Worm (Caenorhabditis elegans) whole organism, L4 larva: ENCODE results near the gene str-141.
A peak's percentile ranks its signal among the peaks of the same experiment; 100 is the strongest.

Experiments used
- F44E2.7 ChIP-seq: fragments of 200-800 bp; sonication (Bioruptor generic); IDR thresholded peaks from 2 replicates; pipeline ENCODE4 v2.1.2; 2022; ENCODE audit warnings: missing genetic modification characterization, missing compliant biosample characterization
- Y48G9A.11 ChIP-seq: fragments of 200-800 bp; sonication (Bioruptor generic); IDR thresholded peaks from 2 replicates; pipeline ENCODE4 v1.3.6; 2022; ENCODE audit warnings: missing genetic modification reagents, missing genetic modification characterization, missing compliant biosample characterization
- ZK337.2 ChIP-seq: fragments of 200-800 bp; sonication (Bioruptor generic); IDR thresholded peaks from 2 replicates; pipeline ENCODE4 v1.3.6; 2022; ENCODE audit warnings: missing genetic modification reagents, missing genetic modification characterization, missing compliant biosample characterization
- aly-2 ChIP-seq: sonication (generic microtip); optimal IDR thresholded peaks from 2 replicates; lab custom pipeline; 2018; ENCODE audit warnings: missing biosample characterization, missing genetic modification characterization
- ama-1 ChIP-seq: fragments of 150-350 bp; optimal IDR thresholded peaks from 2 replicates; lab custom pipeline; 2014; ENCODE audit warnings: inconsistent platforms, mixed read lengths
- arid-1 ChIP-seq: fragments of 200-800 bp; sonication (Bioruptor generic); conservative IDR thresholded peaks from 2 replicates; pipeline ENCODE4 v1.3.6; 2022; ENCODE audit warnings: missing genetic modification reagents, missing genetic modification characterization, missing compliant biosample characterization
- ceh-32 ChIP-seq: sonication (generic microtip); optimal IDR thresholded peaks from 2 replicates; lab custom pipeline; 2016; ENCODE audit warnings: mild to moderate bottlenecking, missing genetic modification characterization, missing compliant biosample characterization; ENCODE audit not compliant: poor library complexity
- ces-1 ChIP-seq: fragments of 150-350 bp; sonication (generic microtip); optimal IDR thresholded peaks from 4 replicates; lab custom pipeline; 2014; ENCODE audit warnings: missing biosample characterization, missing genetic modification reagents, missing genetic modification characterization
- daf-16 ChIP-seq, 3 experiments: sonication (generic microtip); optimal IDR thresholded peaks; 2 replicates each; lab custom pipeline; 2016 to 2017; ENCODE audit warnings: missing genetic modification characterization in 3 of 3, missing genetic modification reagents in 3 of 3, mild to moderate bottlenecking in 2 of 3, missing compliant biosample characterization in 2 of 3, missing biosample characterization in 1 of 3, moderate library complexity in 1 of 3
- daf-19 ChIP-seq: fragments of 200-800 bp; sonication (Bioruptor generic); conservative IDR thresholded peaks from 2 replicates; pipeline ENCODE4 v1.3.6; 2022; ENCODE audit warnings: missing genetic modification characterization, missing compliant biosample characterization
- daf-8 ChIP-seq: fragments of 200-800 bp; sonication (Bioruptor generic); IDR thresholded peaks from 2 replicates; pipeline ENCODE4 v1.3.6; 2022; ENCODE audit warnings: missing genetic modification characterization, missing compliant biosample characterization
- dmd-6 ChIP-seq: fragments of 200-800 bp; sonication (Bioruptor generic); IDR thresholded peaks from 2 replicates; pipeline ENCODE4 v1.3.6; 2022; ENCODE audit warnings: missing genetic modification reagents, missing genetic modification characterization, missing compliant biosample characterization
- dmd-8 ChIP-seq: fragments of 200-800 bp; sonication (Bioruptor generic); IDR thresholded peaks from 2 replicates; pipeline ENCODE4 v1.3.6; 2022; ENCODE audit warnings: missing genetic modification characterization, missing compliant biosample characterization
- dpl-1 ChIP-seq: fragments of 150-350 bp; optimal IDR thresholded peaks from 2 replicates; lab custom pipeline; 2014; ENCODE audit warnings: missing biosample characterization, missing genetic modification reagents, missing genetic modification characterization
- egl-27 ChIP-seq: sonication (generic microtip); optimal IDR thresholded peaks from 3 replicates; lab custom pipeline; 2017; ENCODE audit warnings: missing biosample characterization, missing genetic modification reagents, missing genetic modification characterization
- egl-43 ChIP-seq: fragments of 200-800 bp; sonication (Bioruptor generic); IDR thresholded peaks from 2 replicates; pipeline ENCODE4 v1.3.6; 2022; ENCODE audit warnings: missing genetic modification reagents, missing genetic modification characterization, missing compliant biosample characterization
- fkh-10 ChIP-seq: fragments of 150-350 bp; optimal IDR thresholded peaks from 2 replicates; lab custom pipeline; 2014; ENCODE audit warnings: missing biosample characterization, missing genetic modification reagents, missing genetic modification characterization
- fos-1 ChIP-seq: fragments of 150-350 bp; optimal IDR thresholded peaks from 2 replicates; lab custom pipeline; 2014; ENCODE audit warnings: missing biosample characterization, missing genetic modification characterization
- hif-1 ChIP-seq, 2 experiments: sonication (generic microtip); optimal IDR thresholded peaks; 2 replicates each; lab custom pipeline; 2016 to 2017; ENCODE audit warnings: missing compliant biosample characterization in 2 of 2, missing genetic modification characterization in 2 of 2, missing genetic modification reagents in 2 of 2, missing genotype in 2 of 2, mild to moderate bottlenecking in 1 of 2
- hlh-11 ChIP-seq: fragments of 200-800 bp; sonication (Bioruptor generic); optimal IDR thresholded peaks from 2 replicates; lab custom pipeline; 2018; ENCODE audit warnings: mild to moderate bottlenecking, missing genetic modification characterization, missing compliant biosample characterization
- hlh-30 ChIP-seq: sonication (generic microtip); optimal IDR thresholded peaks from 2 replicates; lab custom pipeline; 2017; ENCODE audit warnings: antibody characterized with exemption, mild to moderate bottlenecking, missing genetic modification characterization, missing compliant biosample characterization; ENCODE audit not compliant: insufficient read depth
- hmg-1.1 ChIP-seq: fragments of 200-800 bp; sonication (Bioruptor generic); IDR thresholded peaks from 2 replicates; pipeline ENCODE4 v1.3.6; 2022; ENCODE audit warnings: missing genetic modification reagents, missing genetic modification characterization, missing compliant biosample characterization
- jun-1 ChIP-seq: fragments of 150-350 bp; optimal IDR thresholded peaks from 2 replicates; lab custom pipeline; 2014; ENCODE audit warnings: missing biosample characterization, missing genetic modification reagents, missing genetic modification characterization
- lin-1 ChIP-seq: fragments of 200-800 bp; sonication (Bioruptor generic); IDR thresholded peaks from 2 replicates; pipeline ENCODE4 v1.3.6; 2022; ENCODE audit warnings: missing genetic modification reagents, missing genetic modification characterization, missing compliant biosample characterization
- lin-15B ChIP-seq: fragments of 150-350 bp; sonication (generic microtip); optimal IDR thresholded peaks from 3 replicates; lab custom pipeline; 2014; ENCODE audit warnings: missing biosample characterization, missing genetic modification characterization
- lir-3 ChIP-seq: sonication (generic microtip); optimal IDR thresholded peaks from 2 replicates; lab custom pipeline; 2016; ENCODE audit warnings: mild to moderate bottlenecking, missing genetic modification characterization, missing compliant biosample characterization
- lsy-2 ChIP-seq, 2 experiments: fragments of 150-350 bp in 1 of 2; sonication (generic microtip) in 1 of 2; optimal IDR thresholded peaks; 2 replicates each; lab custom pipeline; 2014 to 2017; ENCODE audit warnings: missing biosample characterization in 2 of 2, missing genetic modification characterization in 2 of 2
- mdt-29 ChIP-seq: fragments of 200-800 bp; sonication (Bioruptor generic); IDR thresholded peaks from 2 replicates; pipeline ENCODE4 v1.3.6; 2022; ENCODE audit warnings: missing genetic modification reagents, missing genetic modification characterization, missing compliant biosample characterization
- mes-2 ChIP-seq: sonication (generic microtip); optimal IDR thresholded peaks from 2 replicates; lab custom pipeline; 2016; ENCODE audit warnings: missing genotype, mild to moderate bottlenecking, missing genetic modification characterization, missing compliant biosample characterization; ENCODE audit not compliant: poor library complexity, severe bottlenecking
- mxl-3 ChIP-seq: fragments of 200-800 bp; sonication (Bioruptor generic); optimal IDR thresholded peaks from 2 replicates; lab custom pipeline; 2018; ENCODE audit warnings: mild to moderate bottlenecking, missing genetic modification characterization, missing compliant biosample characterization
- nhr-102 ChIP-seq: sonication (generic microtip); optimal IDR thresholded peaks from 2 replicates; lab custom pipeline; 2016; ENCODE audit warnings: mild to moderate bottlenecking, missing genetic modification characterization, moderate library complexity, missing compliant biosample characterization
- nhr-11 ChIP-seq: fragments of 150-350 bp; optimal IDR thresholded peaks from 2 replicates; lab custom pipeline; 2014; ENCODE audit warnings: missing biosample characterization, missing genetic modification characterization
- nhr-111 ChIP-seq: fragments of 200-800 bp; sonication (Bioruptor generic); optimal IDR thresholded peaks from 2 replicates; lab custom pipeline; 2018; ENCODE audit warnings: mild to moderate bottlenecking, missing genetic modification characterization, missing compliant biosample characterization
- nhr-237 ChIP-seq: sonication (generic microtip); optimal IDR thresholded peaks from 2 replicates; lab custom pipeline; 2017; ENCODE audit warnings: missing biosample characterization, missing genetic modification characterization
- nhr-25 ChIP-seq: sonication (generic microtip); optimal IDR thresholded peaks from 2 replicates; lab custom pipeline; 2017; ENCODE audit warnings: missing genetic modification characterization, mild to moderate bottlenecking, missing compliant biosample characterization, antibody characterized with exemption, moderate library complexity, borderline replicate concordance; ENCODE audit not compliant: insufficient read depth
- nhr-28 ChIP-seq: fragments of 150-350 bp; optimal IDR thresholded peaks from 2 replicates; lab custom pipeline; 2014; ENCODE audit warnings: missing biosample characterization, missing genetic modification characterization
- nhr-42 ChIP-seq: fragments of 200-800 bp; sonication (Bioruptor generic); IDR thresholded peaks from 2 replicates; pipeline ENCODE4 v1.3.6; 2022; ENCODE audit warnings: missing genetic modification characterization, missing compliant biosample characterization
- nhr-48 ChIP-seq: sonication (generic microtip); optimal IDR thresholded peaks from 2 replicates; lab custom pipeline; 2016; ENCODE audit warnings: mild to moderate bottlenecking, missing genetic modification characterization, missing compliant biosample characterization
- nhr-6 ChIP-seq: fragments of 150-350 bp; optimal IDR thresholded peaks from 2 replicates; lab custom pipeline; 2014; ENCODE audit warnings: missing biosample characterization, missing genetic modification characterization
- nhr-76 ChIP-seq: fragments of 150-350 bp; optimal IDR thresholded peaks from 2 replicates; lab custom pipeline; 2014; ENCODE audit warnings: missing biosample characterization, missing genetic modification characterization
- php-3 ChIP-seq: fragments of 200-800 bp; sonication (Bioruptor generic); IDR thresholded peaks from 2 replicates; pipeline ENCODE4 v1.3.6; 2022; ENCODE audit warnings: missing genetic modification reagents, missing genetic modification characterization, missing compliant biosample characterization
- sdz-12 ChIP-seq: fragments of 200-800 bp; sonication (Bioruptor generic); optimal IDR thresholded peaks from 2 replicates; lab custom pipeline; 2018; ENCODE audit warnings: mild to moderate bottlenecking, missing genetic modification characterization, missing compliant biosample characterization
- skn-1 ChIP-seq: fragments of 150-350 bp; optimal IDR thresholded peaks from 2 replicates; lab custom pipeline; 2014; ENCODE audit warnings: missing biosample characterization, missing genetic modification characterization
- snpc-1.2 ChIP-seq: fragments of 200-800 bp; sonication (Bioruptor generic); IDR thresholded peaks from 2 replicates; pipeline ENCODE4 v1.3.6; 2022; ENCODE audit warnings: missing genetic modification reagents, missing genetic modification characterization, missing compliant biosample characterization
- tag-97 ChIP-seq: fragments of 200-800 bp; sonication (Bioruptor generic); IDR thresholded peaks from 2 replicates; pipeline ENCODE4 v1.3.6; 2022; ENCODE audit warnings: missing genetic modification characterization, missing compliant biosample characterization
- tra-1 ChIP-seq: fragments of 200-800 bp; sonication (Bioruptor generic); IDR thresholded peaks from 2 replicates; pipeline ENCODE4 v1.3.6; 2022; ENCODE audit warnings: missing genetic modification reagents, missing genetic modification characterization, missing compliant biosample characterization
- unc-39 ChIP-seq: sonication (generic microtip); optimal IDR thresholded peaks from 2 replicates; lab custom pipeline; 2017; ENCODE audit warnings: missing biosample characterization, missing genetic modification characterization
- zag-1 ChIP-seq: fragments of 150-350 bp; optimal IDR thresholded peaks from 2 replicates; lab custom pipeline; 2014; ENCODE audit warnings: missing biosample characterization, missing genetic modification characterization
- zip-11 ChIP-seq: fragments of 200-800 bp; sonication (Bioruptor generic); IDR thresholded peaks from 2 replicates; pipeline ENCODE4 v1.3.6; 2022; ENCODE audit warnings: missing genetic modification characterization, missing compliant biosample characterization

The str-141 gene

ce11 chrV:11311013-11311472 is 12.6 kb downstream of the str-141 start, which contains the start of gene T03F7.7 (continued):
- TF ChIP-seq snpc-1.2 (no peak), ama-1 (lab: Kevin White, UChicago) (no peak), nhr-102 (no peak), fkh-10 (GFP tag; lab: Kevin White, UChicago) (no peak), daf-8 (GFP tag; lab: Robert Waterston, UW) (no peak), tag-97 (GFP tag; lab: Robert Waterston, UW) (no peak), Y48G9A.11 (GFP tag; lab: Robert Waterston, UW) (no peak), nhr-28 (tag; lab: Kevin White, UChicago) (peak; percentile 85), jun-1 (no peak), ces-1 (GFP tag; lab: Kevin White, UChicago) (no peak), mdt-29 (GFP tag; lab: Robert Waterston, UW) (no peak), daf-19 (no peak), daf-16 (GFP tag; optimal IDR thresholded peaks at IDR 0.05; lab: Kevin White, UChicago) (no peak), daf-16 (tag; optimal IDR thresholded peaks at IDR 0.05; lab: Kevin White, UChicago) (peak; percentile 55), nhr-25 (tag; lab: Kevin White, UChicago) (no peak), ZK337.2 (GFP tag; lab: Robert Waterston, UW) (no peak), php-3 (peak; percentile 75), egl-43 (GFP tag; lab: Robert Waterston, UW) (no peak), mes-2 (tag; lab: Kevin White, UChicago) (no peak), skn-1 (tag; lab: Kevin White, UChicago) (no peak), hlh-11 (tag; lab: Kevin White, UChicago) (peak; percentile 66), lin-15B (no peak), nhr-111 (no peak), mxl-3 (GFP tag; lab: Kevin White, UChicago) (peak; percentile 46), lsy-2 (tag; optimal IDR thresholded peaks at IDR 0.05; lab: Kevin White, UChicago) (no peak), lir-3 (no peak), hif-1 (tag; optimal IDR thresholded peaks at IDR 0.05; lab: Kevin White, UChicago) (no peak), nhr-6 (no peak), sdz-12 (no peak), tra-1 (GFP tag; lab: Robert Waterston, UW) (peak; percentile 73; the same call in 1 of the 2 replicates), egl-27 (tag; lab: Kevin White, UChicago) (no peak), nhr-76 (tag; lab: Kevin White, UChicago) (no peak), hlh-30 (tag; lab: Kevin White, UChicago) (no peak), F44E2.7 (GFP tag; lab: Robert Waterston, UW) (no peak), fos-1 (tag; lab: Kevin White, UChicago) (no peak), nhr-48 (peak; percentile 45), dmd-6 (GFP tag; lab: Robert Waterston, UW) (peak; percentile 85)

- TF ChIP-seq dpl-1 (GFP tag; lab: Kevin White, UChicago) (no peak), nhr-11 (tag; lab: Kevin White, UChicago) (peak; percentile 56), hlh-11 (tag; lab: Kevin White, UChicago) (peak; percentile 22), nhr-237 (no peak), tra-1 (GFP tag; lab: Robert Waterston, UW) (0 out of 2 replicates have a peak, but pooled peaks have one; percentile 20), egl-27 (tag; lab: Kevin White, UChicago) (no peak), zip-11 (GFP tag; lab: Robert Waterston, UW) (no peak), snpc-1.2 (no peak), dmd-8 (GFP tag; lab: Robert Waterston, UW) (no peak), mdt-29 (GFP tag; lab: Robert Waterston, UW) (no peak), hmg-1.1 (no peak), fos-1 (tag; lab: Kevin White, UChicago) (no peak), aly-2 (tag; lab: Kevin White, UChicago) (no peak), lsy-2 (tag; optimal IDR thresholded peaks at IDR 0.05; lab: Kevin White, UChicago) (no peak), hlh-30 (tag; lab: Kevin White, UChicago) (peak; percentile 22), unc-39 (tag; lab: Kevin White, UChicago) (no peak), zag-1 (no peak), daf-16 (GFP tag; optimal IDR thresholded peaks at IDR 0.05; lab: Kevin White, UChicago) (peak in 1 of 2 experiments; percentile 58), daf-16 (tag; optimal IDR thresholded peaks at IDR 0.05; lab: Kevin White, UChicago) (no peak), arid-1 (GFP tag; lab: Robert Waterston, UW) (no peak), nhr-42 (no peak), mes-2 (tag; lab: Kevin White, UChicago) (no peak), lir-3 (no peak), daf-8 (GFP tag; lab: Robert Waterston, UW) (no peak), lin-1 (GFP tag; lab: Robert Waterston, UW) (no peak), ceh-32 (tag; lab: Kevin White, UChicago) (no peak)
Observed at ce11 chrV:11308915-11309314, 14.7 kb downstream of the str-141 start.
